Fruit fly (Drosophila melanogaster) Kc167 (cell line): ENCODE data around the gene JMJD5.

ENCODE experiments used
- Myc ChIP-seq: fragments of >200 bp; optimal IDR thresholded peaks from 2 replicates; lab custom pipeline; 2017; ENCODE audit warnings: missing external identifiers
- Sin3A ChIP-seq: fragments of >200 bp; optimal IDR thresholded peaks from 2 replicates; lab custom pipeline; 2018; ENCODE audit warnings: missing external identifiers
- h ChIP-seq: fragments of >200 bp; optimal IDR thresholded peaks from 3 replicates; lab custom pipeline; 2018; ENCODE audit warnings: missing external identifiers
- insv ChIP-seq: fragments of >200 bp; optimal IDR thresholded peaks from 3 replicates; lab custom pipeline; 2018; ENCODE audit warnings: missing external identifiers
- psq ChIP-seq: fragments of >200 bp; optimal IDR thresholded peaks from 2 replicates; lab custom pipeline; 2017; ENCODE audit warnings: missing external identifiers
- ttk ChIP-seq: sonication (Bioruptor generic); optimal IDR thresholded peaks from 2 replicates; lab custom pipeline; 2017; ENCODE audit warnings: missing external identifiers

JMJD5 gene

DNA sequence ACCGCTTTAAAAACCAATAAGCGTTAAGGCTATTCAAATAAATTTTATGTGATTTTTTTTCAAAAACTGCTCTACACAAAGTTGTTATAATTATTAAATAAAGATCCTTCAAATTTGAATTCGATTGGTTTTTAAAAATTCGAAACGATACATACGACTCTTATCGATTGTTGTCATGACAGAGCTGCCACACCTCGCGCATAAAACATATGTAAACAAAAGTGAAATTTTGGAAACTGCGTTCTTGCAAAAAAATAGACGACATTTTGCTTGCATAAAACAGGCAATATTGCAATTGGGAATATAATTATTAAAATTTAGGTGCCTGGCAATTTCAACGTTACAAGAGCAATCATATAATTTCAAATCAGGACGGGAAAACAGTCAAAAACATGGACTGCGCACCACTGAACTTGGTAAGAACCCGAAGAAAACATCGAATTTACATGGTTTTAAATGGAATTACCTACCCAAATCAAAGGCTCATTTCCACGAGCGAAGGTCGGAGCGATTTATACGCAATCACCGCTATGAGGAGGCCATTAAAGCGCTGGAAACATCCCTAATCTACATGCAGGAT is 5.6 kb downstream of the JMJD5 start, which contains the start of gene CG42554:
Gene CG42554, plus strand, starts transcription at position 229 of the 580 bp plus-strand sequence.
- TF ChIP-seq Myc (lab: Kevin White, UChicago): no peak
- no peak for TF ChIP-seq Sin3A
- no peak for TF ChIP-seq insv (lab: Kevin White, UChicago)
- no peak for TF ChIP-seq ttk (lab: Kevin White, UChicago)
- TF ChIP-seq h (lab: Kevin White, UChicago): no peak
- TF ChIP-seq psq (lab: Kevin White, UChicago): no peak

DNA sequence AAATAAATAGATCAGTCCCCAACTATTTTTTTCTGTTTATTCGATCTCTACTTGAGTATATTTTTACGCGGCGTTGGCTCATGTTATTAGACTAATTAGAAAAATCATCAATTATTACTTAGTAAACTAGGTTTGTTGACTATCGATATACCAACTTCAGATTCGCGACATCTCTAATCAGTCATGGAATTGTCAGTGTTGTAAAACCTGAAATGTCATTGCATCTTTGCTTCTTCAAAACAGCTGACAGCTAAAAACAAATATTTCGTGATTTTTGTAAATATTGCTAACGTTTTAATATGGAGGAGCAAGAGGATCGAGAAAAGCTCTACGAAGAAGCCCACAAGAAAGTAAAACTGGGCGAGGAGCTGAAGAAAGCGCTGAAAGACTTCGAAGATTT is 7.3 kb downstream of the JMJD5 start, which contains the start of gene CG42553:
Gene CG42553, plus strand, starts transcription at position 216 of the 400 bp plus-strand sequence.
- TF ChIP-seq ttk (lab: Kevin White, UChicago) (no peak), insv (lab: Kevin White, UChicago) (no peak), Sin3A (no peak), Myc (lab: Kevin White, UChicago) (no peak), psq (lab: Kevin White, UChicago) (no peak), h (lab: Kevin White, UChicago) (no peak)

DNA sequence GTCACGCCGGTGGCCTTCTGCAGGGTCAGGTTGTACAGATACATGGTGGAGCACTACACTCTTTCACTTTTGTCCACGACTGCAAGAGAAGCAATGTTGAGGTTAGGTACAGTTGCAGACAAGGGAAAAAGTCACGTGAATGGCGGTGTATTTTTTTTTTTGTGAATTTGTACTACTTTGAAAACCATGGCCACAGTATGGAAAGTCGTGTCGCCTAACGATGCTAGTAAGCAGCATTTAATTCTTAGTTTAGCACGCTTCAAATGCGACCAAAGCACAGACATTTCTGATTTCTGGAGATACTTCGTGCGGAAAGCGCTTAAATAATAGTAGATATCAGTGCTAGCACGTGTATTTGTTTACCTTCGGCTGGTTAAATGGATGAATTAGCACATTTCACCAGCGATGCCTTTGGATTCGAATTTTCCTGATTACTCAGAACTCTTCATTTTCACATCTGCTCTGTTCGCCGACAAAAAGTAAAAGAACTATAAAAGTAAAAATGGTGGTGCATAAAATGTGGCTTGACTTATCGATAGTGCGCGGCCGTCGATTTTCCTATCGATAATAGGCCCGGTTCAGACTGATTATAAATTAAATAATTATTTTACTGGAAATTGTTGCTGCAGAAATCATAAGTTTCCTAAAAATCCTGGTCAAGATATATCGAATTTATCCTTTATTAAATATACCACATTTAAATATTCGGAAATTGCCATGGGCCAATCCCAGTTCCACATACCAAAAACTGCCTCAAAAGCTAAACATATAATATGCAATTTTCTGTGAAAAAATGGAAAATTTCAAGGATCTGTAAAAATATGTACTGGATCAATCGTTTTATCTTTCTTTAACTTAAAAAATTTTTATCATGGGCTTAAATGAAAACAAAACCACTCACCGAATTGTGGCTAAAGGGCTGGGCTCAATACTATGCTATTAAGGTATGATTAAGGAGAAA is 8.0 kb downstream of the JMJD5 start, which contains the start of gene Sf3b3:
Gene Sf3b3, minus strand, starts transcription at position 489 of the 961 bp plus-strand sequence.
- TF ChIP-seq ttk (lab: Kevin White, UChicago): no peak
- no peak for TF ChIP-seq Myc (lab: Kevin White, UChicago)
- TF ChIP-seq insv (lab: Kevin White, UChicago): no peak
- no peak for TF ChIP-seq h (lab: Kevin White, UChicago)
- no peak for TF ChIP-seq psq (lab: Kevin White, UChicago)
- no peak for TF ChIP-seq Sin3A

DNA sequence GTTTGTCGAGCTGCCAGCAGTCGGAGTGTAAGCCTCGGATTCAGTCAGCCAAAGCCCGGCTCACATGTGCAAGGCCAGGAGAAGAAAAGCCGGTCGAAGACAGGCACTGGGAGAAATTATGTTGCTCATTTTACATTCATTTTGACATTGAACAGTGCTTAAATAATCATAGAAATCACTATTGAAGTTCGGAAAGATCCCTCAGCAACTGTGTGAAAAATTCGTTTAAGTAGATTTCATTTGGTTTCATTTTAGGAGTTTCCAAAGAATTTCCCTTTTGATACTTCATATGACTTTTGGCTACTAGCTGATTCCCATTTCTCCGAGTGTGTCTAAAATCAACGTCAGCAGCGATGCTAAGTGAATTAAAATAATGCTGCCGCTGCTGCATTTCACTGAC is 16.7 kb downstream of the JMJD5 start:
- TF ChIP-seq psq (lab: Kevin White, UChicago) (no peak), ttk (lab: Kevin White, UChicago) (no peak), Myc (lab: Kevin White, UChicago) (no peak), insv (lab: Kevin White, UChicago) (no peak), Sin3A (no peak), h (lab: Kevin White, UChicago) (no peak)

DNA sequence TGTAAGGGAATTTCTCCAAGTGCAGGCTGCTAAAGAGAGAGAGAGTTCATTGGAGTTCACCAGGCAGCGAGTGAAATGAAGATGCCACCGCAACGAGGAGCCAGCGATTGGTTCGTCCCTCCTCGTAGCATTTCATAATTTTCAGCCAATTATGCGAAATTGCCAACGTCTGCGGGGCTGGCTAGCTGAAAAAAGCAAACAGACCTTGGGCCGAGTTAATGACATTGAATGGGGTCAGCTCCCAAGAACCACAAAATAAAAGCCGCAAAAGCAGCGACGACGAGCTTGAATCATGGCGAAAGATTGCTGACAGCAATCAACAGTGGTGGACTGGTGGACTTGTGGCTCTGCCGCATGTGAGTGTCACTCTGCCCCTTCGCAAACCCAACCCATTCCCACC is 17.6 kb downstream of the JMJD5 start:
- TF ChIP-seq insv (lab: Kevin White, UChicago): no peak
- no peak for TF ChIP-seq Myc (lab: Kevin White, UChicago)
- no peak for TF ChIP-seq h (lab: Kevin White, UChicago)
- no peak for TF ChIP-seq ttk (lab: Kevin White, UChicago)
- no peak for TF ChIP-seq Sin3A
- no peak for TF ChIP-seq psq (lab: Kevin White, UChicago)

DNA sequence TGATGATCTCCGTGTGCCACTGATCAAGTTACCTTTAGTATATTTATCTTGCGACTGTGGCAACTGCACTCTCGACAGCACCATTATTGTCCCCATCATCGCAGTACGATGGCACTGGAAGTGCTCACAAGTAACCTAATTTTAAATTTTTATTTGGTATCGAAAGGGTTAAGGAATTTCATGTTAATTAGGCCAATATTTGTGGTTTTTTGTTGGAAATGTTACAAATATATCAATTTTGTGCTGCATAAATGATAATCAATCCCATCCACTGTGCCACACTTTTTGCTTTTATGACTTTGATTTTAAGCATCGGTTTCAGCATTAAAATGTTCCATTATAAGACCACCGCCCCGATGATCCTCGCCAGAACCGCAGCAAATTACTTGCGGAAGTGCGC is 18.5 kb downstream of the JMJD5 start:
- no peak for TF ChIP-seq Myc (lab: Kevin White, UChicago)
- TF ChIP-seq Sin3A: no peak
- no peak for TF ChIP-seq insv (lab: Kevin White, UChicago)
- TF ChIP-seq h (lab: Kevin White, UChicago): no peak
- no peak for TF ChIP-seq psq (lab: Kevin White, UChicago)
- no peak for TF ChIP-seq ttk (lab: Kevin White, UChicago)

DNA sequence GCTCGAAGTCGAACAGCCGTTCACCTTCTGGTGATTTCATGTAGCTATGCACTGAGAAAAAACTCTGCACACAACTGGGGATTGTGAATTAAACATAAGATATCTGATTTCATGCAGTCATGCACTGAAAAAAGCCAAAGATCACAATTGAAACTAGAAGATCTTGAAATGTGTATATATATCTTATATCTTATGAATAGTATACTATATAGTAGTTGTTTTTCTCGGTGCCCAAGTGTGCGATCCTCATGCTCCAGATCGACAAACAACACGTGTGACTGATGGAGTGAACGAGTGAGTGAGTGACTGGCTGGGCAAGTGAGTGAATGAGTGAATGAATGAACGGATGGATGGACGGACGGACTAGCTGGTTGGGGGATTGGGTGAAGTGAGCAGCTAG is 19.2 kb downstream of the JMJD5 start:
- TF ChIP-seq ttk (lab: Kevin White, UChicago) (no peak), Sin3A (no peak), h (lab: Kevin White, UChicago) (no peak), psq (lab: Kevin White, UChicago) (no peak), insv (lab: Kevin White, UChicago) (no peak), Myc (lab: Kevin White, UChicago) (no peak)

DNA sequence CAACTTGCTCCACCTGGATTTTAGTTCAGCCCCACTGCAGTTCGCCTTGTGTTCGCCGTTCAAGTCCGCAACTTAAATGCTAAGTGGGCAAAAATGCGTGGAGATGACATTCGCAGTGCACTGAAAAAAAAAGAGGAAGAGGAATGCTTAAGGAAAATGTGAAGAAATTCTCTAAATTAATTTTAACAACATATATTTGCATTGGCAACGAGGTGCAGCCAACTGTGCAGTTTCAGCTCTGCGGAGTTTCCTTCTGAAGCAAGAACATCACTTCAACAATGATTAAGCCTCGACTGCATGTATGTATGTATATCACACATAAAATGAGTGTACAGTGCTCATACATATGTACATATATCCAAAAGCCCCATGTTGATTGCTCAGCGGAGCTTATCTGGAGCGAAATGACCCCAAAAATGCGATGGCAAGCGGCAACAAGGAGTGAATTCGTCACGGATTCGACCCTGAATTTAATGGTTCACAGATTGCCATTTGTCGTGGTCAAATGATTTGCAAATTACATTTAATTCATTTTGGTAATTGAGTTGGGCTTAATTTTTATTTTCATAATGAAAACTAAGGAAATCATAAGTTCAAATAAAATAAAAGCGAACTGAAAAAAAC is 20.1 kb downstream of the JMJD5 start:
- TF ChIP-seq insv (lab: Kevin White, UChicago): no peak
- TF ChIP-seq ttk (lab: Kevin White, UChicago): no peak
- no peak for TF ChIP-seq h (lab: Kevin White, UChicago)
- no peak for TF ChIP-seq Myc (lab: Kevin White, UChicago)
- no peak for TF ChIP-seq psq (lab: Kevin White, UChicago)
- TF ChIP-seq Sin3A: no peak

DNA sequence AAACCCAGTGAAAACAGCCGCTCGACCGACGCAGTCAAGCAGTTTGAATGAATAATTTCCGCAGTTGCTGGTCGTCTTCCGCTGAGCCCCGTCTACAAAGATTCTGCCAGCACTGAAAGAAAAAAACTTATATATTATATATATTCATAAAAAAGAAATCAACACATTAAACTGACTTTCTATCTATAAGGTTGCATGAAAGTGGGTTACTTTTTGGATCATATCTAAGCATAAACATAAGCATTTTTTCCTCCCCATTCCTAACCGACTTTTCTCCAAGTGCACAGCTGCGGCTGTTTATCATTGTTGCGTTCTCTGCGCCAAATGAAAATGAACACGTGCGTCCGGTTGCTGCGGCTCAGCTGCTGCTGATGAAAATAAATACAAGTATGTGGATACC is 20.8 kb downstream of the JMJD5 start:
- TF ChIP-seq ttk (lab: Kevin White, UChicago) (no peak), insv (lab: Kevin White, UChicago) (no peak), Sin3A (no peak), Myc (lab: Kevin White, UChicago) (no peak), h (lab: Kevin White, UChicago) (no peak), psq (lab: Kevin White, UChicago) (no peak)

DNA sequence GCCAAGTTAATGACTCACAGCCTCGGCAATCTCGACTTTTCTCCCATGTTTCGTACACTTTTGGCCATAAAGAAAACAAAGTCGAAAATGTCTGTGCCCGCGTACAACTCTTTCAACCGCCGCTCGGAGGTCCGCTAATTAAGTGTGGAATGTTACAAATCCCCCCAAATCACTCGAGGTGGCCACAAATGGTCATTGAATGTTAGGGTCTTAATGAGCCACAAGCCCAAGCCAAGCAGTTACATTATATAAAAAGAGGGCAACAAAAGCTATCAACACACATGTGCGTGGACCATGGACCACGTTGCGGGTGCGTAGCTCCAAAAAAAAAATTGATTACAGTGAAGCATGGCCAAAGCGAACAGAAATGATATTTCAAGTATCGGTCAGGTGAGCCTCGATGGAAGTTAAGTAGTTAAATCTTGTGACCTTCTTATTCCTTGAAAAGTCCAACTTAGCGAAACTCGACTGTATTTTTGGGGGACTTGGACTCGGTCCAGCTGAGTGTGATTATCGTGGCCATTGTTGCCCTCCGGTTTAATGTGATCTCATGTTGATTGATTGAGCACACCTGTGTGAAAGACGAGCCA is 21.8 kb downstream of the JMJD5 start:
- no peak for TF ChIP-seq psq (lab: Kevin White, UChicago)
- no peak for TF ChIP-seq Sin3A
- TF ChIP-seq h (lab: Kevin White, UChicago): no peak
